Worm (Caenorhabditis elegans): ENCODE results near the gene B0035.3.

DNA sequence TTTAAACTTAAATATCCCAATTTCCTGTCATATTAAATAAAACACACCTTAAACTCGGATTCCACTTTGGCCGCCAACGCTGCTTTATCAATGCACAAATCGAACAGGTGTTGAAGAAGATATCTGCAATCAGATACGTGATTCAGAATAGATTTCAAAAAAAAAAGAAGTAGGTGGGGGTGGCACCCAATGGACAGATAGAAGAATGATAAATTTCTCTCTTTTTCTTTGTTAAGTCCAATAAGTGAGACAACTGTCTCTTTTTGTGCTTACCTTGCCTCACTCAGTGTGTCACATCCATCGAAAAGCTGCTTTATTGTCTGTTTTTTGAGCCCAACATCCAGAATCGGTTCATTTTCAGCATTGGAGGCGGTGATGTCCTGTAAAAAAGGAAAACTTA, 36.0 kb upstream of the B0035.3 start:
- TF ChIP-seq nhr-28 (tag; optimal IDR thresholded peaks at IDR 0.05) (no peak), ama-1 (optimal IDR thresholded peaks at IDR 0.05) (no peak), nhr-48 (tag; optimal IDR thresholded peaks at IDR 0.05) (no peak), dpl-1 (GFP tag; optimal IDR thresholded peaks at IDR 0.05) (no peak), F44E2.7 (GFP tag; IDR thresholded peaks at IDR 0.05) (no peak), ztf-7 (tag; optimal IDR thresholded peaks at IDR 0.05) (no peak), lin-39 (tag; optimal IDR thresholded peaks at IDR 0.05) (no peak), mdt-29 (GFP tag; IDR thresholded peaks at IDR 0.05) (no peak), ces-1 (GFP tag; optimal IDR thresholded peaks at IDR 0.05) (no peak), skn-1 (tag; optimal IDR thresholded peaks at IDR 0.05) (no peak), lsy-2 (tag; optimal IDR thresholded peaks at IDR 0.05) (no peak)
